Worm (Caenorhabditis elegans): ENCODE results near the gene Y73C8C.3.

- TF ChIP-seq lin-40 (tag; optimal IDR thresholded peaks at IDR 0.05) (no peak), D2030.7 (GFP tag; IDR thresholded peaks at IDR 0.05) (no peak), tbx-9 (tag; optimal IDR thresholded peaks at IDR 0.05; ENCODE audit: borderline replicate concordance) (no peak), pha-4 (tag; optimal IDR thresholded peaks at IDR 0.05) (no peak), let-607 (tag; optimal IDR thresholded peaks at IDR 0.05) (no peak), ceh-58 (GFP tag; IDR thresholded peaks at IDR 0.05) (no peak), efl-1 (GFP tag; optimal IDR thresholded peaks at IDR 0.05) (no peak), ets-4 (GFP tag; optimal IDR thresholded peaks at IDR 0.05) (no peak), ztf-3 (GFP tag; optimal IDR thresholded peaks at IDR 0.05) (no peak), sptf-2 (GFP tag; optimal IDR thresholded peaks at IDR 0.05) (no peak), attf-3 (GFP tag; conservative IDR thresholded peaks at IDR 0.05) (no peak)
Observed at ce11 chrV:3166260-3166659, 51.2 kb downstream of the Y73C8C.3 start, which contains the start of gene C36C5.4.
